Fruit fly (Drosophila melanogaster) whole organism, prepupa: ENCODE measurements around the gene E2f2.
A peak's percentile ranks its signal among the peaks of the same experiment; 100 is the strongest.

Experiments used
- Blimp-1 ChIP-seq: fragments of 200-800 bp; sonication (Bioruptor generic); optimal IDR thresholded peaks from 3 replicates; lab custom pipeline; 2017; ENCODE audit warnings: missing biosample characterization, missing genetic modification characterization, mild to moderate bottlenecking, moderate library complexity, missing genetic modification reagents
- CG10631 ChIP-seq: fragments of 200-800 bp; sonication (Bioruptor generic); optimal IDR thresholded peaks from 2 replicates; lab custom pipeline; 2016; ENCODE audit warnings: missing biosample characterization, missing genetic modification characterization
- CG10669 ChIP-seq: fragments of 200-800 bp; sonication (Bioruptor generic); optimal IDR thresholded peaks from 3 replicates; lab custom pipeline; 2018; ENCODE audit warnings: missing biosample characterization, mild to moderate bottlenecking, missing genetic modification characterization, moderate library complexity
- CG11762 ChIP-seq: fragments of 200-800 bp; sonication (Bioruptor generic); optimal IDR thresholded peaks from 3 replicates; lab custom pipeline; 2016; ENCODE audit warnings: missing biosample characterization, missing genetic modification characterization; ENCODE audit not compliant: insufficient read depth
- CG11902 ChIP-seq: fragments of 200-800 bp; sonication (Bioruptor generic); optimal IDR thresholded peaks from 3 replicates; lab custom pipeline; 2016; ENCODE audit warnings: missing biosample characterization, missing genetic modification characterization
- CG16779 ChIP-seq: fragments of 200-800 bp; sonication (Bioruptor generic); optimal IDR thresholded peaks from 3 replicates; lab custom pipeline; 2017; ENCODE audit warnings: missing biosample characterization, mild to moderate bottlenecking, missing genetic modification characterization
- CG3032 ChIP-seq: fragments of 200-800 bp; optimal IDR thresholded peaks from 2 replicates; lab custom pipeline; 2019; ENCODE audit warnings: missing biosample characterization, mild to moderate bottlenecking, missing genetic modification characterization, moderate library complexity
- CG31627 ChIP-seq: fragments of 200-800 bp; sonication (Bioruptor generic); optimal IDR thresholded peaks from 3 replicates; lab custom pipeline; 2016; ENCODE audit warnings: missing biosample characterization, missing genetic modification characterization
- CG32006 ChIP-seq: fragments of 200-800 bp; sonication (Bioruptor generic); optimal IDR thresholded peaks from 3 replicates; lab custom pipeline; 2017; ENCODE audit warnings: missing biosample characterization, mild to moderate bottlenecking, missing genetic modification characterization
- CG34406 ChIP-seq: fragments of 200-800 bp; sonication (Bioruptor generic); optimal IDR thresholded peaks from 3 replicates; lab custom pipeline; 2016; ENCODE audit warnings: missing biosample characterization, missing genetic modification characterization
- CG3919 ChIP-seq: fragments of 200-800 bp; sonication (Bioruptor generic); optimal IDR thresholded peaks from 3 replicates; lab custom pipeline; 2016; ENCODE audit warnings: missing biosample characterization, missing genetic modification characterization
- CG6163 ChIP-seq: fragments of 200-800 bp; sonication (Bioruptor generic); IDR thresholded peaks from 3 replicates; pipeline ENCODE4 v1.3.6; 2022; ENCODE audit warnings: missing biosample characterization, missing genetic modification characterization
- CG6792 ChIP-seq: fragments of 200-800 bp; sonication (Bioruptor generic); optimal IDR thresholded peaks from 3 replicates; lab custom pipeline; 2016; ENCODE audit warnings: missing biosample characterization, missing genetic modification characterization
- CG6808 ChIP-seq: fragments of 200-800 bp; sonication (Bioruptor generic); optimal IDR thresholded peaks from 3 replicates; lab custom pipeline; 2017; ENCODE audit warnings: missing biosample characterization, missing genetic modification characterization, mild to moderate bottlenecking, moderate library complexity, missing genetic modification reagents
- CG8319 ChIP-seq: fragments of 200-800 bp; sonication (Bioruptor generic); optimal IDR thresholded peaks from 3 replicates; lab custom pipeline; 2016; ENCODE audit warnings: missing biosample characterization, missing genetic modification characterization
- CG8632 ChIP-seq: fragments of 200-800 bp; sonication (Bioruptor generic); optimal IDR thresholded peaks from 3 replicates; lab custom pipeline; 2016; ENCODE audit warnings: missing biosample characterization, missing genetic modification characterization
- CG9139 ChIP-seq: fragments of 200-800 bp; sonication (Bioruptor generic); optimal IDR thresholded peaks from 3 replicates; lab custom pipeline; 2017; ENCODE audit warnings: missing biosample characterization, mild to moderate bottlenecking, missing genetic modification characterization
- Eip75B ChIP-seq: fragments of 200-800 bp; sonication (Bioruptor generic); optimal IDR thresholded peaks from 3 replicates; lab custom pipeline; 2016; ENCODE audit warnings: missing biosample characterization, missing genetic modification characterization
- Eip78C ChIP-seq: fragments of 200-800 bp; sonication (Bioruptor generic); peaks from one replicate; lab custom pipeline; 2016; ENCODE audit warnings: missing biosample characterization, missing genetic modification characterization
- Eip93F ChIP-seq: fragments of 200-800 bp; sonication (Bioruptor generic); optimal IDR thresholded peaks from 2 replicates; lab custom pipeline; 2016; ENCODE audit warnings: missing biosample characterization, mild to moderate bottlenecking, missing genetic modification characterization
- Ets96B ChIP-seq: fragments of 200-800 bp; optimal IDR thresholded peaks from 2 replicates; lab custom pipeline; 2019; ENCODE audit warnings: missing biosample characterization, mild to moderate bottlenecking, missing genetic modification characterization, moderate library complexity
- Gug ChIP-seq: fragments of 200-800 bp; sonication (Bioruptor generic); IDR thresholded peaks from 2 replicates; pipeline ENCODE4 v1.3.6; 2022; ENCODE audit warnings: missing biosample characterization, missing genetic modification characterization
- Hr38 ChIP-seq: sonication (Bioruptor generic); optimal IDR thresholded peaks from 2 replicates; lab custom pipeline; 2016; ENCODE audit warnings: missing biosample characterization, missing genetic modification characterization
- Hr39 ChIP-seq: fragments of 200-800 bp; sonication (Bioruptor generic); optimal IDR thresholded peaks from 2 replicates; lab custom pipeline; 2016; ENCODE audit warnings: missing biosample characterization, missing genetic modification characterization
- Hr4 ChIP-seq: fragments of 200-800 bp; sonication (Bioruptor generic); optimal IDR thresholded peaks from 3 replicates; lab custom pipeline; 2016; ENCODE audit warnings: missing biosample characterization, missing genetic modification characterization
- Met ChIP-seq: fragments of 200-800 bp; sonication (Bioruptor generic); optimal IDR thresholded peaks from 3 replicates; lab custom pipeline; 2016; ENCODE audit warnings: missing biosample characterization, missing genetic modification characterization
- OdsH ChIP-seq: fragments of 200-800 bp; sonication (Bioruptor generic); optimal IDR thresholded peaks from 3 replicates; lab custom pipeline; 2016; ENCODE audit warnings: missing biosample characterization, missing genetic modification characterization
- Smox ChIP-seq: fragments of 200-800 bp; sonication (Bioruptor generic); optimal IDR thresholded peaks from 3 replicates; lab custom pipeline; 2016; ENCODE audit warnings: missing biosample characterization, missing genetic modification characterization
- Sox102F ChIP-seq: fragments of 200-800 bp; sonication (Bioruptor generic); optimal IDR thresholded peaks from 2 replicates; lab custom pipeline; 2016; ENCODE audit warnings: missing biosample characterization, mild to moderate bottlenecking, missing genetic modification characterization
- Sox14 ChIP-seq: fragments of 200-800 bp; sonication (Bioruptor generic); optimal IDR thresholded peaks from 3 replicates; lab custom pipeline; 2016; ENCODE audit warnings: missing biosample characterization, missing genetic modification characterization
- Sox15 ChIP-seq: fragments of 200-800 bp; sonication (Bioruptor generic); optimal IDR thresholded peaks from 3 replicates; lab custom pipeline; 2016; ENCODE audit warnings: missing biosample characterization, missing genetic modification characterization
- achi ChIP-seq: fragments of 200-800 bp; sonication (Bioruptor generic); optimal IDR thresholded peaks from 3 replicates; lab custom pipeline; 2016; ENCODE audit warnings: missing biosample characterization, missing genetic modification characterization
- acj6 ChIP-seq: fragments of 200-800 bp; sonication (Bioruptor generic); optimal IDR thresholded peaks from 3 replicates; lab custom pipeline; 2016; ENCODE audit warnings: missing biosample characterization, missing genetic modification characterization
- cyc ChIP-seq: fragments of 200-800 bp; sonication (Bioruptor generic); optimal IDR thresholded peaks from 3 replicates; lab custom pipeline; 2016; ENCODE audit warnings: missing biosample characterization, missing genetic modification characterization
- dsx ChIP-seq: fragments of 200-800 bp; optimal IDR thresholded peaks from 3 replicates; lab custom pipeline; 2019; ENCODE audit warnings: missing biosample characterization, mild to moderate bottlenecking, missing genetic modification characterization, moderate library complexity; ENCODE audit not compliant: poor library complexity, severe bottlenecking
- eg ChIP-seq: fragments of 200-800 bp; sonication (Bioruptor generic); IDR thresholded peaks from 3 replicates; pipeline ENCODE4 v1.3.6; 2022; ENCODE audit warnings: missing biosample characterization, missing genetic modification characterization
- esn ChIP-seq: fragments of 200-800 bp; sonication (Bioruptor generic); optimal IDR thresholded peaks from 2 replicates; lab custom pipeline; 2016; ENCODE audit warnings: missing biosample characterization, mild to moderate bottlenecking, missing genetic modification characterization, moderate library complexity
- fd59A ChIP-seq: fragments of 200-800 bp; sonication (Bioruptor generic); optimal IDR thresholded peaks from 2 replicates; lab custom pipeline; 2017; ENCODE audit warnings: missing biosample characterization, mild to moderate bottlenecking, missing genetic modification characterization, missing genetic modification reagents
- fd85E ChIP-seq: fragments of 200-800 bp; sonication (Bioruptor generic); optimal IDR thresholded peaks from 3 replicates; lab custom pipeline; 2016; ENCODE audit warnings: missing biosample characterization, missing genetic modification characterization
- fkh ChIP-seq: fragments of 200-800 bp; sonication (Bioruptor generic); optimal IDR thresholded peaks from 3 replicates; lab custom pipeline; 2017; ENCODE audit warnings: missing biosample characterization, mild to moderate bottlenecking, missing genetic modification characterization, moderate library complexity
- lz ChIP-seq: fragments of 200-800 bp; sonication (Bioruptor generic); optimal IDR thresholded peaks from 3 replicates; lab custom pipeline; 2016; ENCODE audit warnings: missing biosample characterization, missing genetic modification characterization
- net ChIP-seq: fragments of 200-800 bp; sonication (Bioruptor generic); optimal IDR thresholded peaks from 3 replicates; lab custom pipeline; 2016; ENCODE audit warnings: missing biosample characterization, missing genetic modification characterization
- pdm3 ChIP-seq: fragments of 200-800 bp; sonication (Bioruptor generic); optimal IDR thresholded peaks from 3 replicates; lab custom pipeline; 2016; ENCODE audit warnings: missing biosample characterization, missing genetic modification characterization
- salr ChIP-seq, 2 experiments: fragments of 200-800 bp; sonication (Bioruptor generic); optimal IDR thresholded peaks; 3 replicates each; lab custom pipeline; 2016 to 2018; ENCODE audit warnings: missing biosample characterization in 2 of 2, missing genetic modification characterization in 2 of 2, mild to moderate bottlenecking in 1 of 2
- spab ChIP-seq: fragments of 200-800 bp; sonication (Bioruptor generic); optimal IDR thresholded peaks from 2 replicates; lab custom pipeline; 2017; ENCODE audit warnings: missing biosample characterization, mild to moderate bottlenecking, missing genetic modification characterization, missing genetic modification reagents
- topi ChIP-seq: fragments of 200-800 bp; sonication (Bioruptor generic); optimal IDR thresholded peaks from 3 replicates; lab custom pipeline; 2016; ENCODE audit warnings: missing biosample characterization, missing genetic modification characterization

The E2f2 gene

DNA sequence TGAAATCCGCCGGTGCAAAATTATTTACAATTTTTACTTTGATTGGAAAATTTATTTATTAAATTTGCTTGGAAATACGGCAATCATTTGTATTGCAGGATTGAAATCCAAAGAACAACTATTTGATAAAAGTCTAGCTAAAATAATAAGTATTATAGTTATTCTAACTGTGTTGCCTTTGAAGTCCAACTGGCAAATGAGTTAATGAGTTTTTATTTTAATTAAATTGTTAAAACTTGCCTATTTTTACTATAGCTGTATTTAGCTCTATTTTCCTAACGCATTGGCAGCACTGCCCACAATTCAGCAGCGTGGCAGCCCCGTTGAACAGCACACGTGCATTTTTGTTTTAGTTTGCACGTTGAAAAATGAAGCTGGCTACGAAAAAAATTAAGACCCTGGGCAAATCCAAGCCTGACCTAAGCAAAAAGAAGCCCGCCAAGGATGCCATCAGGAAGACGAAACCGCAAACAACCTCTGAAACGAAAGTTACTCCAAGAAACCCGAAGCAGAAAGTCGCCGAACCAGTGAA lies 6.8 kb upstream of the E2f2 start, which contains the start of gene Noc2:
Gene Noc2, plus strand, starts transcription at position 331 of the 532 bp plus-strand sequence.
- TF ChIP-seq Blimp-1 (GFP tag; lab: Kevin White, UChicago) (peak; percentile 10), cyc (GFP tag; lab: Kevin White, UChicago) (peak; percentile 46), CG6808 (GFP tag; lab: Kevin White, UChicago) (peak; percentile 48), CG31627 (GFP tag; lab: Kevin White, UChicago) (peak; percentile 67), fkh (GFP tag; lab: Kevin White, UChicago) (no peak), CG16779 (tag; lab: Kevin White, UChicago) (no peak), Hr38 (GFP tag; lab: Kevin White, UChicago) (no peak), fd59A (no peak), pdm3 (GFP tag; lab: Kevin White, UChicago) (peak; percentile 56), CG3032 (tag; lab: Kevin White, UChicago) (peak; percentile 54), CG11762 (GFP tag; lab: Kevin White, UChicago) (peak; percentile 29), CG34406 (GFP tag; lab: Kevin White, UChicago) (peak; percentile 41), CG6163 (GFP tag; lab: Robert Waterston, UW) (peak; percentile 37; the same call in 2 of the 3 replicates), Gug (GFP tag; lab: Robert Waterston, UW) (0 out of 2 replicates have a peak, but pooled peaks have one; percentile 20), spab (GFP tag; lab: Kevin White, UChicago) (no peak), achi (peak; percentile 46), net (peak; percentile 5), acj6 (GFP tag; lab: Kevin White, UChicago) (peak; percentile 59), Hr4 (GFP tag; lab: Kevin White, UChicago) (peak; percentile 54), lz (GFP tag; lab: Kevin White, UChicago) (peak; percentile 46), fd85E (GFP tag; lab: Kevin White, UChicago) (no peak), Eip78C (peak; percentile 76), CG10669 (GFP tag; lab: Kevin White, UChicago) (peak; percentile 46), CG32006 (GFP tag; lab: Kevin White, UChicago) (peak; percentile 60), topi (GFP tag; lab: Kevin White, UChicago) (peak; percentile 37), dsx (no peak), esn (GFP tag; lab: Kevin White, UChicago) (peak; percentile 63), Sox14 (GFP tag; lab: Kevin White, UChicago) (peak; percentile 36), Hr39 (GFP tag; lab: Kevin White, UChicago) (peak; percentile 65), Smox (GFP tag; lab: Kevin White, UChicago) (no peak), Met (GFP tag; lab: Kevin White, UChicago) (peak; percentile 52), CG11902 (GFP tag; lab: Kevin White, UChicago) (peak; percentile 36), Sox15 (GFP tag; lab: Kevin White, UChicago) (peak; percentile 41), CG8632 (GFP tag; lab: Kevin White, UChicago) (peak; percentile 25), Ets96B (tag; lab: Kevin White, UChicago) (peak; percentile 21), salr (GFP tag; optimal IDR thresholded peaks at IDR 0.05; lab: Kevin White, UChicago) (peak in 1 of 2 experiments; percentile 30), Sox102F (GFP tag; lab: Kevin White, UChicago) (no peak), CG8319 (GFP tag; lab: Kevin White, UChicago) (peak; percentile 11), eg (peak; percentile 71), CG9139 (GFP tag; lab: Kevin White, UChicago) (no peak), CG3919 (GFP tag; lab: Kevin White, UChicago) (peak; percentile 46), Eip93F (GFP tag; lab: Kevin White, UChicago) (peak; percentile 46), Eip75B (GFP tag; lab: Kevin White, UChicago) (peak; percentile 42), OdsH (GFP tag; lab: Kevin White, UChicago) (peak; percentile 55), CG6792 (GFP tag; lab: Kevin White, UChicago) (peak; percentile 11), CG10631 (GFP tag; lab: Kevin White, UChicago) (peak; percentile 68)
